Worm (Caenorhabditis elegans) whole organism, midembryonic: ENCODE measurements around the gene ZK177.12.

ENCODE experiments used
- T22C8.4 ChIP-seq: fragments of 200-800 bp; sonication (Bioruptor generic); IDR thresholded peaks from 2 replicates; pipeline ENCODE4 v1.3.6; 2022; ENCODE audit warnings: missing genetic modification characterization, missing compliant biosample characterization
- cog-1 ChIP-seq: sonication (generic microtip); optimal IDR thresholded peaks from 2 replicates; lab custom pipeline; 2016; ENCODE audit warnings: missing genetic modification characterization, missing compliant biosample characterization
- flt-1 ChIP-seq: fragments of 200-800 bp; sonication (Bioruptor generic); IDR thresholded peaks from 2 replicates; pipeline ENCODE4 v1.3.6; 2022; ENCODE audit warnings: missing genetic modification characterization, missing compliant biosample characterization
- klf-2 ChIP-seq: fragments of 200-800 bp; sonication (Bioruptor generic); conservative IDR thresholded peaks from 2 replicates; pipeline ENCODE4 v1.3.6; 2022; ENCODE audit warnings: missing genetic modification reagents, missing genetic modification characterization, missing compliant biosample characterization
- ref-1 ChIP-seq: fragments of 200-800 bp; sonication (Bioruptor generic); conservative IDR thresholded peaks from 2 replicates; pipeline ENCODE4 v1.3.6; 2022; ENCODE audit warnings: missing genetic modification reagents, missing genetic modification characterization, missing compliant biosample characterization
- tab-1 ChIP-seq: fragments of 200-800 bp; sonication (Bioruptor generic); IDR thresholded peaks from 2 replicates; pipeline ENCODE4 v1.3.6; 2022; ENCODE audit warnings: missing genetic modification characterization, missing compliant biosample characterization
- ztf-23 ChIP-seq: fragments of 200-800 bp; sonication (Bioruptor generic); IDR thresholded peaks from 2 replicates; pipeline ENCODE4 v1.3.6; 2022; ENCODE audit warnings: missing genetic modification reagents, missing genetic modification characterization, missing compliant biosample characterization
- ztf-29 ChIP-seq: fragments of 200-800 bp; sonication (Bioruptor generic); IDR thresholded peaks from 2 replicates; pipeline ENCODE4 v1.3.6; 2022; ENCODE audit warnings: missing genetic modification reagents, missing genetic modification characterization, missing compliant biosample characterization

DNA sequence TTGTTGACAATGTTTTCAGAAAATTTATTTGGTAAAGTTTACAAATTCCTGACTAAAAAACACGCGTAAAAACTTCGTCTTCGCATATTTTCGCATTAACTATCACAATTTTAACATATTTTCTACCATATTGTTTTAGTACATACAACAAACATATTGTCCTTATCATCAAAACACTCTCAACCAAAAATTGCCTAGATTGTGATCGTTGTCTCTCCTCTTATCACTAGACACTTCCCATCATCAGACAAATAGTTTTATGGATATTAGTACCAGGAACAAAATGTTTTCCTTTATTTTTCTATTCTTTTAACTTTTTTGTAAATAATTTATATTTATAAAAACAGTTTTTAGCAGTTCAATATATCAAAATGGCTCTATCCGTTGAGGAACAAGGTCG is 39.9 kb downstream of the ZK177.12 start, which contains the start of gene C17C3.3:
- TF ChIP-seq klf-2 (GFP tag; lab: Robert Waterston, UW) (no peak), tab-1 (GFP tag; lab: Robert Waterston, UW) (no peak), ref-1 (GFP tag; lab: Robert Waterston, UW) (no peak), T22C8.4 (GFP tag; lab: Robert Waterston, UW) (no peak), flt-1 (GFP tag; lab: Robert Waterston, UW) (no peak), cog-1 (tag; lab: Kevin White, UChicago) (no peak), ztf-29 (GFP tag; lab: Robert Waterston, UW) (no peak), ztf-23 (GFP tag; lab: Robert Waterston, UW) (no peak)
